Fruit fly (Drosophila melanogaster): ENCODE data around the gene nyo.
A peak's percentile ranks its signal among the peaks of the same experiment; 100 is the strongest.

Gene nyo

DNA sequence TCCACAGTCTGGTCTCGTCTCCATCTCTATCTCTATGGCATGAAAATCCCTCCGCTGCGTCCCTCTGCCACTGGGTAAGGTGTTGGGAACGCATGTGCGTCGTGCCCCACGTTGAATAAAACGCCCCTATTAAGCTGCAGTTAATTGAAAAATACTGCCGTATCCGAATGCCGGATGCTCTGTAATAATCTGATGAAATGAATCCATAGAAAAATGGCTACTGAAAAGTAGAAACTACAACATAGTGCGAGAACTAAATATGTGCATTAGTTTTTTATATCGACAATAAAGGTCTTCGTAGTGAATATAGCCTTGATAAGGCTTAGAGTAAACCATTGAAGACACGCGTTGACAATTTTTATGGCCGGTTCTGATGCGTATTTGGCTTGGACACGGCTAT is 23.9 kb downstream of the nyo start:
- no peak for TF ChIP-seq CG17801 (GFP tag; optimal IDR thresholded peaks at IDR 0.05; ENCODE audit: partially characterized antibody)

- peak; percentile 33 for TF ChIP-seq CG17801 (GFP tag; optimal IDR thresholded peaks at IDR 0.05; ENCODE audit: partially characterized antibody)
Measured at dm6 chr3R:31571885-31572292, 29.1 kb downstream of the nyo start, which contains the start of gene gammaCOP. gammaCOP (plus strand) TSS chr3R:31572143.

- no peak for TF ChIP-seq CG17801 (GFP tag; optimal IDR thresholded peaks at IDR 0.05; ENCODE audit: partially characterized antibody)
Measured at dm6 chr3R:31577351-31577750, 34.5 kb downstream of the nyo start.

DNA sequence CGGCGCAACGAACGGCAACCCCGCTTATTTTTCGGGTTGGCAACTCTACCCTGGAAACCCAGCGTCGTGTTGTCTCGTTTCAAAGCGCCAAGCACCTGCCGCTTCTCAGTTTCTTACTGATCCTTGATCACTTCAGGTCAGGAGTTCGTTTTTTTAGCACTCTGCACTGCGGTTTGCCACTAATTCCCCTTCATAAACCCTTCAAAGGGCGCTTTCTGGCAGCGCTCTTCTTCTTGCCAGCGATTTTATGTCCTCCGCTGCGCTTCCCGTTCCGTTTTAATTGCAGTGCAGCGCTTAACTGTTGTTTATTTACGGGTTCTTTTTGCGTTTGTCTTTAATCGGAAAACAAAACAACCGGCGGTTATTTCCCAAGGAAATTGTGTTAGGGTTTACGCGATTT is 37.2 kb downstream of the nyo start:
- no peak for TF ChIP-seq CG17801 (GFP tag; optimal IDR thresholded peaks at IDR 0.05; ENCODE audit: partially characterized antibody)

- peak; percentile 1 for TF ChIP-seq CG17801 (GFP tag; optimal IDR thresholded peaks at IDR 0.05; ENCODE audit: partially characterized antibody)
Measured at dm6 chr3R:31580586-31580994, 37.8 kb downstream of the nyo start, which contains the start of the genes pygo and rod. pygo (minus strand) TSS chr3R:31580699. rod (plus strand) TSS chr3R:31580951.

dm6 chr3R:31588374-31588773 is 45.5 kb downstream of the nyo start, which contains the start of gene CG1635:
CG1635 (plus strand) TSS chr3R:31588673.
- TF ChIP-seq CG17801 (GFP tag; optimal IDR thresholded peaks at IDR 0.05; ENCODE audit: partially characterized antibody) = peak; percentile 100

- no peak for TF ChIP-seq CG17801 (GFP tag; optimal IDR thresholded peaks at IDR 0.05; ENCODE audit: partially characterized antibody)
Measured at dm6 chr3R:31590281-31590680, 47.4 kb downstream of the nyo start, which contains the start of gene CG1638. CG1638 (plus strand) TSS chr3R:31590581.

DNA sequence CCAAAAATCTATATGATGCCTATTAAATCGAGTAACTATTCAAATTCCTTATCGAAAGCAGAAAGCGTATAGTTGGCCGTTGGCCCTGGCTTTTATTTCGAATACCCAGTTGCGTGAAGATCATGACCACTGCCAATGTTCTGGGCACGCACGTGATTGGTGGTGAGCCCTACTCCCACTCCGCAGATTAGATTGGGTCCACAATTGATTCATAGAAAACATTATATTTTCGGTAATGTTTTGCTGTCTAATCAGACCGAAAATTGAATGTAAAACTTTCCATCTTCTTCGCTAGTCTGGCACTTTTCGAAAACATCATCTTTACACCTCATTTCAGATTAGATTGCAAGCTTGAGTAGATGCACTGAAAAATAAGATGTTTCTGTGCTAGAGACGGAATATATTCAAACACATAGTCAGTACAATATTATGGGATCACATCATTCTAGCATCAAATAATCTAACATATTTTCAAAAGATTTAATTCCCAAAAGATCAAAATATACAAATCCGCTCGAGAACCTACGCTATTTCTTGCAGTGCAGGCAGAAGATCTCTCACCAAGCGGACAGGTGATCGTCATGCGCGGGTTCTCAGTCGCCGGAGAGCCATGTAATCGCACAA is 49.5 kb downstream of the nyo start, which contains the start of gene CG1774:
CG1774 (plus strand) TSS at position 548 of the 624 bp plus-strand sequence.
- peak; percentile 96 for TF ChIP-seq CG17801 (GFP tag; optimal IDR thresholded peaks at IDR 0.05; ENCODE audit: partially characterized antibody)

- peak; percentile 31 for TF ChIP-seq CG17801 (GFP tag; optimal IDR thresholded peaks at IDR 0.05; ENCODE audit: partially characterized antibody)
Measured at dm6 chr3R:31596071-31596883, 53.4 kb downstream of the nyo start, which contains the start of gene RpL6. RpL6 (minus strand) TSS chr3R:31596204.

DNA sequence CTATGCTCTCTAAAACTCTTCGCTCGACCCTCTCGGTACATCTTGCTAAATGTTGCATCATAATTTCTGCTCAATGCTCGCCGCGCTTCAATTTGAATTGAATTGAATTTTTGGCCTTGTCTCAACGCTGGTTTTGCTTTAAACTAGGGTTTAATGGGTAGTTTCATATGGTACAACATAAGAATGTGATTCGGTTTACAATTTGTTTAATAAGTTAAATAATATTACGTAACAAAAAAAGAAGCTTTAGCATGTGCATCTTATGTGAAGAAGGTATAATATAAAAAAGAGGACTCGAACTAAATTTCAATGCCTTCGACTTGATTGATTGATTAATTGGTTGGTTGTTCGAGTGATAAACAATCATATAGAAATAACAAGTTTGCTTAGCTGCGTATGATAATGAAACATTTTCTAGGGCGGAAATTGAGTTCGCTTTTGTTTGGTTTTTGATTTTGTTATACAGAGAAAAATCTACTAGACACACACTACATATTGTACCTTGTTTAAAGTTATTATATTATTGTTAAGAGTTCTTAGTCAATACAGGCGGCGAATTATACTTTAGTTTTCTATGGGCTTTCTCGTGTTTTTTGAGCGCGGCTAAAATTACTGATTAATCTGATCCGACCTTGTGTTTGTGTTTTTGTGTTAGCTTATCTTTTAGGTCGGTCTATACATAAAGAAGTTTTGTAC is 55.1 kb downstream of the nyo start:
- TF ChIP-seq CG17801 (GFP tag; optimal IDR thresholded peaks at IDR 0.05; ENCODE audit: partially characterized antibody) = no peak

- no peak for TF ChIP-seq CG17801 (GFP tag; optimal IDR thresholded peaks at IDR 0.05; ENCODE audit: partially characterized antibody)
Measured at dm6 chr3R:31599538-31600313, 56.9 kb downstream of the nyo start.

DNA sequence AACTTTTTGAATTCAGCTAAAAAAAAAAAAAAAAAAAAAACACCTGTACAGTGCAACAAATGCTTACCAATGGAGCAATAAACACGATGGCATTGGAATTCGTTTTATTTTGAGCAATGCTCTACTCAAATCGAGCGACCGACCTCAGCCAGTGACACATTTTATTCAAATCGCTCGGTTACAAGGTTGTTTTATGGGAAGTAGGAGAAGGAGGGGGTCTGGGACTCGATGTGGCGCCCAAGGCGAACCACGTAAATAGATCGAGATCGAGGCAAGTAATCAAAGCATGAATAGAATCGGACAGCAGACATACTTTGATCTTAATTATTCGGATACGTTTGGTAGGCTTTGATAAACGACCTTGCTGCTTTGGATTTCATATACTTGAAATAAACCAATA is 60.4 kb downstream of the nyo start:
- no peak for TF ChIP-seq CG17801 (GFP tag; optimal IDR thresholded peaks at IDR 0.05; ENCODE audit: partially characterized antibody)

- TF ChIP-seq CG17801 (GFP tag; optimal IDR thresholded peaks at IDR 0.05; ENCODE audit: partially characterized antibody) = no peak
Measured at dm6 chr3R:31603655-31604054, 60.8 kb downstream of the nyo start.

DNA sequence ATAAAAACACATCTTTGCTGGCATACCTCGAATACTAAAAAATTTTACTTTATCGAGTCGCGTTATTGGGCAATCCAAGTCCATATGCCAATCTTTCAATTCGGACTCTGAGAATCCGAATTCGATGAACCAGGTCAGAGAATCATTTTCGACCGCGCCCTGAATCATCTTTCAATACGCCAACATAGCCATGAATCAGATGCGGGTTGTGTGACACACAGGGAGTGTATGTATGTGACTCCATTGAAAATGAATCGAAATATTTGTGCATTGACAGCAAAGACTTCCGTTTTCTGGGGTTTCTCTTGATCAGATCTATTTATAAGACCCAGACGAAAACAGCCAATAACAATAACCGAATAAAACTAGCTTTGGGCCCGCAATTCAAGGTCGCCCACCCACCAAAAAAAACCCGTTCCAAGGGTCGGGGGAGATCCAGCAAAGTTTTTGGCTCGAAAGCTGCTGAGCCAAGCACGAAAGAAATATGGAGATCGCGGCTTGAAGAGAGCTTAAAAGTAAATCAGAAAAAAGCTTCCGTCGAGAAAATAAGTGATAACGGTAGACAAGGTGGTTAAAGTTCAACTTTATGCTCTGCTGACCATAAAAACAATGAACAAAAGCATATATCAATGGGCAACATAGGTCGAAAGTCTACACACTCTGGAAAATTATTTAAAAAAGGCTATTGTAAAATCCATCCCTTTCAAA is 61.7 kb downstream of the nyo start:
- TF ChIP-seq CG17801 (GFP tag; optimal IDR thresholded peaks at IDR 0.05; ENCODE audit: partially characterized antibody) = no peak

Measured in ovary, adult (tissue).